Worm (Caenorhabditis elegans): ENCODE data around the gene skr-20.

Gene skr-20

ce11 chrX:13238197-13238596 is 14.9 kb upstream of the skr-20 start, which contains the start of gene K08H2.4:
Gene K08H2.4, plus strand, starts transcription at chrX:13238497.
- TF ChIP-seq dmd-8 (GFP tag; IDR thresholded peaks at IDR 0.05) (no peak), unc-62 (GFP tag; optimal IDR thresholded peaks at IDR 0.05 in 1 of 2) (no peak), unc-62 (tag; optimal IDR thresholded peaks at IDR 0.05) (no peak), T20F7.1 (GFP tag; optimal IDR thresholded peaks at IDR 0.05) (no peak), nhr-102 (tag; optimal IDR thresholded peaks at IDR 0.05) (no peak), F26F4.8 (GFP tag; conservative IDR thresholded peaks at IDR 0.05) (no peak), ceh-20 (GFP tag; IDR thresholded peaks at IDR 0.05) (no peak), nhr-28 (tag; optimal IDR thresholded peaks at IDR 0.05) (no peak), lim-7 (GFP tag; IDR thresholded peaks at IDR 0.05) (no peak)

ce11 chrX:13237102-13237501 is 13.8 kb upstream of the skr-20 start, which contains the start of gene K08H2.3:
Gene K08H2.3, plus strand, starts transcription at chrX:13237402.
- TF ChIP-seq ama-1 (optimal IDR thresholded peaks at IDR 0.05) (no peak), ztf-11 (tag; optimal IDR thresholded peaks at IDR 0.05) (no peak), daf-12 (tag; optimal IDR thresholded peaks at IDR 0.05) (no peak)

- TF ChIP-seq aha-1 (tag) (peak; percentile 1), Y105C5A.15 (GFP tag; IDR thresholded peaks at IDR 0.05) (no peak)
Observed at ce11 chrX:13234879-13235278, 11.5 kb upstream of the skr-20 start, which contains the start of gene K08H2.2. Gene K08H2.2, minus strand, starts transcription at chrX:13234979.

ce11 chrX:13232259-13232658 is 8.9 kb upstream of the skr-20 start, which contains the start of gene bgnt-1.5:
Gene bgnt-1.5, minus strand, starts transcription at chrX:13232359.
- TF ChIP-seq ama-1 (optimal IDR thresholded peaks at IDR 0.05) (no peak), snpc-4 (tag; optimal IDR thresholded peaks at IDR 0.05) (no peak), aha-1 (tag) (peak; percentile 45), daf-8 (GFP tag; IDR thresholded peaks at IDR 0.05) (no peak)

- no peak for TF ChIP-seq rbr-2 (tag; optimal IDR thresholded peaks at IDR 0.05)
- TF ChIP-seq hlh-30 (tag; optimal IDR thresholded peaks at IDR 0.05; ENCODE audit: insufficient read depth) = no peak
- no peak for TF ChIP-seq daf-8 (GFP tag; IDR thresholded peaks at IDR 0.05)
- TF ChIP-seq T20F7.1 (GFP tag; optimal IDR thresholded peaks at IDR 0.05) = no peak
- no peak for TF ChIP-seq pqm-1 (tag; optimal IDR thresholded peaks at IDR 0.05)
- TF ChIP-seq spr-3 (GFP tag; optimal IDR thresholded peaks at IDR 0.05) = no peak
- no peak for TF ChIP-seq fos-1 (tag; optimal IDR thresholded peaks at IDR 0.05)
- TF ChIP-seq ceh-62 (tag; optimal IDR thresholded peaks at IDR 0.05) = no peak
- no peak for TF ChIP-seq zfp-3 (GFP tag; conservative IDR thresholded peaks at IDR 0.05)
- TF ChIP-seq cey-2 (tag; optimal IDR thresholded peaks at IDR 0.05; ENCODE audit: borderline replicate concordance, insufficient read depth) = no peak
- no peak for TF ChIP-seq ztf-11 (tag; optimal IDR thresholded peaks at IDR 0.05)
- no peak for TF ChIP-seq Y48G9A.11 (GFP tag; IDR thresholded peaks at IDR 0.05)
Observed at ce11 chrX:13227778-13228177, 4.4 kb upstream of the skr-20 start.

ce11 chrX:13226614-13227096 is 3.3 kb upstream of the skr-20 start, which contains the start of gene skr-21:
Gene skr-21, minus strand, starts transcription at chrX:13226664.
- peak; percentile 5 for TF ChIP-seq dve-1 (tag; optimal IDR thresholded peaks at IDR 0.05; ENCODE audit: insufficient read depth)
- TF ChIP-seq lin-13 (GFP tag; optimal IDR thresholded peaks at IDR 0.05) = no peak
- no peak for TF ChIP-seq Y105C5A.15 (GFP tag; IDR thresholded peaks at IDR 0.05)
- TF ChIP-seq egl-27 (tag; optimal IDR thresholded peaks at IDR 0.05) = no peak
- TF ChIP-seq nhr-6 (tag; optimal IDR thresholded peaks at IDR 0.05) = peak; percentile 32
- TF ChIP-seq ceh-20 (GFP tag; IDR thresholded peaks at IDR 0.05) = no peak
- TF ChIP-seq ZK337.2 (GFP tag; IDR thresholded peaks at IDR 0.05) = no peak
- TF ChIP-seq Y75B8A.6 (GFP tag; IDR thresholded peaks at IDR 0.05) = no peak
- no peak for TF ChIP-seq dmd-9 (GFP tag; IDR thresholded peaks at IDR 0.05)
- no peak for TF ChIP-seq nhr-10 (tag; optimal IDR thresholded peaks at IDR 0.05)
- TF ChIP-seq lin-15B (tag; optimal IDR thresholded peaks at IDR 0.05) = no peak
- TF ChIP-seq nhr-111 (GFP tag; optimal IDR thresholded peaks at IDR 0.05) = no peak
- TF ChIP-seq hlh-30 (tag; optimal IDR thresholded peaks at IDR 0.05; ENCODE audit: insufficient read depth) = no peak
- no peak for TF ChIP-seq ctbp-1 (GFP tag; IDR thresholded peaks at IDR 0.05)
- no peak for TF ChIP-seq nhr-28 (tag; optimal IDR thresholded peaks at IDR 0.05)
- peak; percentile 64 for TF ChIP-seq ceh-28 (tag; optimal IDR thresholded peaks at IDR 0.05)
- no peak for TF ChIP-seq sdz-12 (GFP tag; optimal IDR thresholded peaks at IDR 0.05)

Measured in whole organism, L4 larva.